Worm (Caenorhabditis elegans): Measurements from ENCODE around the gene cdh-8.

cdh-8 gene

DNA sequence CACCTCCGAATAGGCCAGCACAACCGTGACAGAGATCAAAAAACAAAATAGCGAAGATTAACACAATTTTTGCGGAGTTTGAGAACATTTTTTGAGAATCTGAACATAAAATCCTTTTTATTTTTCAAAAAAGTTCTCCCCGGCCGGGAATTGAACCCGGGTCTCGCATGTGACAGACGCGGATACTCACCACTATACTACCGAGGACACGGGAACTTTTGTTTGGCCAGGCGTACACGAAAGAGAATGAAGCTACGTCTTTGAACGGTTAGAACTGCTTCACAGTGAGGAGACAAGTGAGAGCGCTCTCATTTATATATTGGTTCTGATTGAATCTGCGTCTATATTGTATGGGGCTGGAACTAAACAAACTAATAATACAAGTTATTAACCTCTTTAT is 17.1 kb upstream of the cdh-8 start, which contains the start of gene grl-26 (continued):
- TF ChIP-seq F23B12.7 (tag; optimal IDR thresholded peaks at IDR 0.05; ENCODE audit: insufficient read depth) (peak; percentile 89), sdz-38 (tag; optimal IDR thresholded peaks at IDR 0.05) (no peak), sptf-2 (GFP tag; optimal IDR thresholded peaks at IDR 0.05) (no peak), nfya-1 (tag; optimal IDR thresholded peaks at IDR 0.05; ENCODE audit: borderline replicate concordance, insufficient read depth) (no peak), nfyb-1 (GFP tag; IDR thresholded peaks at IDR 0.05) (peak; percentile 55; the same call in 1 of the 2 replicates), egl-44 (GFP tag; IDR thresholded peaks at IDR 0.05) (0 out of 2 replicates have a peak, but pooled peaks have one; percentile 62), cebp-1 (GFP tag; IDR thresholded peaks at IDR 0.05) (no peak; the same call in 1 of the 2 replicates), cebp-1 (tag; optimal IDR thresholded peaks at IDR 0.05) (no peak), ztf-26 (tag; optimal IDR thresholded peaks at IDR 0.05) (peak; percentile 74), bed-1 (GFP tag; IDR thresholded peaks at IDR 0.05) (no peak), K12H6.12 (tag; optimal IDR thresholded peaks at IDR 0.05) (peak; percentile 36), tlf-1 (GFP tag; optimal IDR thresholded peaks at IDR 0.05) (peak; percentile 32), ceh-58 (GFP tag; IDR thresholded peaks at IDR 0.05) (no peak), hsf-1 (GFP tag; IDR thresholded peaks at IDR 0.05) (no peak), K11D2.4 (GFP tag; IDR thresholded peaks at IDR 0.05) (no peak), Y56A3A.18 (GFP tag; IDR thresholded peaks at IDR 0.05) (peak; percentile 85), F55B11.4 (tag; optimal IDR thresholded peaks at IDR 0.05; ENCODE audit: borderline replicate concordance, insufficient read depth) (no peak), ztf-28 (GFP tag; IDR thresholded peaks at IDR 0.05) (no peak), egl-18 (GFP tag; IDR thresholded peaks at IDR 0.05) (0 out of 2 replicates have a peak, but pooled peaks have one; percentile 65), lir-1 (GFP tag; conservative IDR thresholded peaks at IDR 0.05) (peak; percentile 62), rcor-1 (GFP tag; IDR thresholded peaks at IDR 0.05) (peak; percentile 71), lin-26 (GFP tag; IDR thresholded peaks at IDR 0.05) (peak; percentile 90), B0336.3 (GFP tag; IDR thresholded peaks at IDR 0.05) (peak; percentile 24; the same call in 1 of the 2 replicates), madf-6 (GFP tag; IDR thresholded peaks at IDR 0.05) (peak; percentile 33; the same call in 1 of the 2 replicates), aptf-2 (GFP tag; conservative IDR thresholded peaks at IDR 0.05) (no peak), madf-10 (tag; optimal IDR thresholded peaks at IDR 0.05) (peak; percentile 71), nhr-27 (tag; optimal IDR thresholded peaks at IDR 0.05) (no peak), hlh-12 (tag; optimal IDR thresholded peaks at IDR 0.05) (no peak), attf-6 (GFP tag; IDR thresholded peaks at IDR 0.05) (no peak), ama-1 (optimal IDR thresholded peaks at IDR 0.05) (no peak), ama-1 (GFP tag; optimal IDR thresholded peaks at IDR 0.05) (peak; percentile 70 to 78), ztf-18 (tag; optimal IDR thresholded peaks at IDR 0.05) (peak; percentile 68), nhr-80 (tag; optimal IDR thresholded peaks at IDR 0.05) (peak; percentile 43), fkh-3 (tag; optimal IDR thresholded peaks at IDR 0.05) (no peak), Y67H2A.10 (GFP tag; conservative IDR thresholded peaks at IDR 0.05) (no peak), ztf-25 (GFP tag; IDR thresholded peaks at IDR 0.05) (peak; percentile 79; the same call in 1 of the 2 replicates)

DNA sequence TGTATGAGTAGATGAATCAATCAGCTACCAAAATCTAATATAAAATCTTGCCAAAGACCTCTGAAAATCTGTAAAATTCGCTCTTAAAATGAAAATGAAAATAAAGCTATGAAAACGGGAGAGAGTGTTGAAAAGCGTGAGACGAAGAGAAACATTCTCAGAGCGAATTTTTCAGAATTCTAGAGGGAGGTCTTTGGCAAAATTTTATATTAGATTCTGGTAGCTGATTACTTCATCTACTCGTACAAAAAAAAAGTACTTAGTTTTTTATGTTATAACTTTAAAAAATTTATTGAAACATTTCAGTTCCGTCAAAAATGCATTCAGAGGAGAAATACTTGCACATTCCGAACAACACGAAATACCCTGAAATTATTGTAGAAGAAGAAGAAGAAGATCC is 14.8 kb upstream of the cdh-8 start, which contains the start of gene drl-1:
TSS of gene drl-1 (plus strand) at position 301 of the 400 bp plus-strand sequence.
- TF ChIP-seq him-1 (tag; optimal IDR thresholded peaks at IDR 0.05) (no peak), ztf-28 (GFP tag; IDR thresholded peaks at IDR 0.05) (no peak), ztf-25 (GFP tag; IDR thresholded peaks at IDR 0.05) (no peak), chd-7 (tag; optimal IDR thresholded peaks at IDR 0.05) (no peak), tbp1 (GFP tag; optimal IDR thresholded peaks at IDR 0.05) (no peak), ceh-58 (GFP tag; IDR thresholded peaks at IDR 0.05) (no peak), attf-3 (GFP tag; conservative IDR thresholded peaks at IDR 0.05) (no peak), rcor-1 (GFP tag; IDR thresholded peaks at IDR 0.05) (no peak), mel-28 (tag; optimal IDR thresholded peaks at IDR 0.05; ENCODE audit: borderline replicate concordance) (no peak), T07F8.4 (tag; optimal IDR thresholded peaks at IDR 0.05) (no peak), ztf-3 (GFP tag; optimal IDR thresholded peaks at IDR 0.05) (no peak), ekl-4 (GFP tag; IDR thresholded peaks at IDR 0.05) (no peak), B0336.3 (GFP tag; IDR thresholded peaks at IDR 0.05) (no peak)

Measured in whole organism, young adult.